Fruit fly (Drosophila melanogaster): Measurements from ENCODE around the gene CG3505.

dm6 chr3R:14659354-14659804 is 2.1 kb downstream of the CG3505 start, which contains the start of gene Hexim:
- TF ChIP-seq psq (GFP tag; optimal IDR thresholded peaks at IDR 0.05) (no peak), br (GFP tag; optimal IDR thresholded peaks at IDR 0.05) (no peak), brk (GFP tag; optimal IDR thresholded peaks at IDR 0.05) (no peak), Jra (GFP tag; optimal IDR thresholded peaks at IDR 0.05) (no peak), CrebA (GFP tag; optimal IDR thresholded peaks at IDR 0.05; ENCODE audit: borderline replicate concordance) (no peak), N (GFP tag; optimal IDR thresholded peaks at IDR 0.05) (no peak), Vsx2 (GFP tag; optimal IDR thresholded peaks at IDR 0.05; ENCODE audit: partially characterized antibody) (no peak), Abd-B (GFP tag; optimal IDR thresholded peaks at IDR 0.05) (no peak), Mio (GFP tag; optimal IDR thresholded peaks at IDR 0.05) (no peak), woc (GFP tag; optimal IDR thresholded peaks at IDR 0.05) (no peak), rgr (GFP tag; optimal IDR thresholded peaks at IDR 0.05) (no peak), usp (GFP tag; optimal IDR thresholded peaks at IDR 0.05) (no peak), Sp1 (GFP tag; optimal IDR thresholded peaks at IDR 0.05) (no peak), OdsH (GFP tag; optimal IDR thresholded peaks at IDR 0.05) (no peak)

Measured in whole organism, wandering third instar larva.